Fruit fly (Drosophila melanogaster) whole organism, embryonic: ENCODE data around the gene Cp18.

Experiments
- CG10431 ChIP-seq: fragments of 200-800 bp; sonication (Bioruptor generic); optimal IDR thresholded peaks from 3 replicates; lab custom pipeline; 2018; ENCODE audit warnings: missing biosample characterization, mild to moderate bottlenecking, missing genetic modification characterization
- CG10979 ChIP-seq: fragments of 200-800 bp; sonication (Bioruptor generic); optimal IDR thresholded peaks from 2 replicates; lab custom pipeline; 2018; ENCODE audit warnings: missing biosample characterization, mild to moderate bottlenecking, missing genetic modification characterization, moderate library complexity
- CG11085 ChIP-seq: fragments of 200-800 bp; sonication (Bioruptor generic); IDR thresholded peaks from 2 replicates; pipeline ENCODE4 v1.3.6; 2022; ENCODE audit warnings: missing biosample characterization, missing genetic modification characterization
- CG11398 ChIP-seq: fragments of 200-800 bp; sonication (Bioruptor generic); optimal IDR thresholded peaks from 2 replicates; lab custom pipeline; 2016; ENCODE audit warnings: missing biosample characterization, missing genetic modification characterization
- CG11456 ChIP-seq: fragments of 200-800 bp; sonication (Bioruptor generic); IDR thresholded peaks from 3 replicates; pipeline ENCODE4 v1.3.6; 2022; ENCODE audit warnings: missing biosample characterization, missing genetic modification characterization
- CG1647 ChIP-seq: fragments of 200-800 bp; sonication (Bioruptor generic); optimal IDR thresholded peaks from 3 replicates; lab custom pipeline; 2016; ENCODE audit warnings: missing biosample characterization, missing genetic modification characterization
- CG17829 ChIP-seq: fragments of 200-800 bp; optimal IDR thresholded peaks from 2 replicates; lab custom pipeline; 2019; ENCODE audit warnings: missing biosample characterization, mild to moderate bottlenecking, missing genetic modification characterization, moderate library complexity
- CG2199 ChIP-seq: fragments of 200-800 bp; sonication (Bioruptor generic); IDR thresholded peaks from 3 replicates; pipeline ENCODE4 v1.3.6; 2022; ENCODE audit warnings: missing biosample characterization, missing genetic modification characterization
- CG31441 ChIP-seq: fragments of 200-800 bp; sonication (Bioruptor generic); IDR thresholded peaks from 2 replicates; pipeline ENCODE4 v1.3.6; 2022; ENCODE audit warnings: missing biosample characterization, missing genetic modification characterization
- CG6175 ChIP-seq: fragments of 200-800 bp; sonication (Bioruptor generic); IDR thresholded peaks from 3 replicates; pipeline ENCODE4 v1.3.6; 2022; ENCODE audit warnings: missing biosample characterization, missing genetic modification characterization
- CG8359 ChIP-seq: fragments of 200-800 bp; sonication (Bioruptor generic); optimal IDR thresholded peaks from 2 replicates; lab custom pipeline; 2017; ENCODE audit warnings: missing biosample characterization, mild to moderate bottlenecking, missing genetic modification characterization, borderline replicate concordance
- Drgx ChIP-seq: fragments of 200-800 bp; sonication (Bioruptor generic); IDR thresholded peaks from 2 replicates; pipeline ENCODE4 v1.3.6; 2022; ENCODE audit warnings: missing biosample characterization, missing genetic modification characterization
- Eip74EF ChIP-seq, 2 experiments: fragments of 200-800 bp in 1 of 2; fragments of >200 bp in 1 of 2; sonication (Bioruptor generic) in 1 of 2; optimal IDR thresholded peaks; 2 replicates each; lab custom pipeline; 2017 to 2019; ENCODE audit warnings: missing biosample characterization in 2 of 2, missing genetic modification characterization in 2 of 2, mild to moderate bottlenecking in 1 of 2, moderate library complexity in 1 of 2
- Ets65A ChIP-seq: fragments of 200-800 bp; sonication (Bioruptor generic); peaks from one replicate; lab custom pipeline; 2016; ENCODE audit warnings: missing biosample characterization, missing genetic modification characterization
- GATAe ChIP-seq: fragments of 200-800 bp; sonication (Bioruptor generic); conservative IDR thresholded peaks from 2 replicates; pipeline ENCODE4 v1.3.6; 2022; ENCODE audit warnings: missing biosample characterization, missing genetic modification characterization
- Gsc ChIP-seq: fragments of 200-800 bp; sonication (Bioruptor generic); IDR thresholded peaks from 2 replicates; pipeline ENCODE4 v1.3.6; 2022; ENCODE audit warnings: missing biosample characterization, missing genetic modification characterization
- Hr39 ChIP-seq: fragments of >200 bp; optimal IDR thresholded peaks from 2 replicates; lab custom pipeline; 2017
- Jarid2 ChIP-seq: fragments of 200-800 bp; sonication (Bioruptor generic); optimal IDR thresholded peaks from 3 replicates; lab custom pipeline; 2017; ENCODE audit warnings: mild to moderate bottlenecking, missing biosample characterization, missing genetic modification reagents, missing genetic modification characterization
- Lpt ChIP-seq: fragments of >200 bp; optimal IDR thresholded peaks from 2 replicates; lab custom pipeline; 2018; ENCODE audit warnings: missing biosample characterization, missing genetic modification characterization
- Med ChIP-seq: fragments of 200-800 bp; sonication (Bioruptor generic); peaks from one replicate; lab custom pipeline; 2016; ENCODE audit warnings: missing biosample characterization, missing genetic modification characterization, mild to moderate bottlenecking, inconsistent platforms, moderate library complexity
- NFAT ChIP-seq: fragments of 200-800 bp; sonication (Bioruptor generic); IDR thresholded peaks from 2 replicates; pipeline ENCODE4 v1.3.6; 2022; ENCODE audit warnings: missing biosample characterization, missing genetic modification characterization
- Opbp ChIP-seq: fragments of 200-800 bp; sonication (Bioruptor generic); IDR thresholded peaks from 3 replicates; pipeline ENCODE4 v1.3.6; 2022; ENCODE audit warnings: missing biosample characterization, missing genetic modification characterization; ENCODE audit not compliant: partially characterized antibody
- Pdp1 ChIP-seq, 2 experiments: fragments of 200-800 bp; sonication (Bioruptor generic); optimal IDR thresholded peaks; 3 replicates each; lab custom pipeline; 2016; ENCODE audit warnings: missing biosample characterization in 2 of 2, missing genetic modification characterization in 2 of 2, mild to moderate bottlenecking in 1 of 2, moderate library complexity in 1 of 2
- Ptx1 ChIP-seq: fragments of 200-800 bp; sonication (Bioruptor generic); IDR thresholded peaks from 2 replicates; pipeline ENCODE4 v1.3.6; 2022; ENCODE audit warnings: missing biosample characterization, missing genetic modification characterization
- Rx ChIP-seq: fragments of 200-800 bp; sonication (Bioruptor generic); IDR thresholded peaks from 2 replicates; pipeline ENCODE4 v1.3.6; 2022; ENCODE audit warnings: missing biosample characterization, missing genetic modification characterization
- amos ChIP-seq: fragments of 200-800 bp; sonication (Bioruptor generic); IDR thresholded peaks from 2 replicates; pipeline ENCODE4 v1.3.6; 2022; ENCODE audit warnings: missing biosample characterization, missing genetic modification characterization; ENCODE audit not compliant: partially characterized antibody
- cg ChIP-seq: fragments of 200-800 bp; sonication (Bioruptor generic); optimal IDR thresholded peaks from 3 replicates; lab custom pipeline; 2019; ENCODE audit warnings: missing biosample characterization, mild to moderate bottlenecking, missing genetic modification characterization, moderate library complexity
- chinmo ChIP-seq: fragments of 200-800 bp; sonication (Bioruptor generic); IDR thresholded peaks from 4 replicates; pipeline ENCODE4 v1.3.6; 2022; ENCODE audit warnings: missing biosample characterization, missing genetic modification characterization; ENCODE audit not compliant: partially characterized antibody
- chm ChIP-seq: fragments of 200-800 bp; sonication (Bioruptor generic); IDR thresholded peaks from 2 replicates; pipeline ENCODE4 v1.3.6; 2022; ENCODE audit warnings: missing biosample characterization, missing genetic modification characterization
- ci ChIP-seq: fragments of 200-800 bp; sonication (Bioruptor generic); IDR thresholded peaks from 3 replicates; pipeline ENCODE4 v1.3.6; 2022; ENCODE audit warnings: missing biosample characterization, missing genetic modification characterization
- cwo ChIP-seq: fragments of 200-800 bp; sonication (Bioruptor generic); optimal IDR thresholded peaks from 3 replicates; lab custom pipeline; 2017; ENCODE audit warnings: missing biosample characterization, missing genetic modification characterization, mild to moderate bottlenecking, moderate library complexity, missing genetic modification reagents
- dimm ChIP-seq: fragments of 200-800 bp; sonication (Bioruptor generic); IDR thresholded peaks from 2 replicates; pipeline ENCODE4 v1.3.6; 2022; ENCODE audit warnings: missing biosample characterization, missing genetic modification characterization
- emc ChIP-seq: fragments of 200-800 bp; sonication (Bioruptor generic); optimal IDR thresholded peaks from 2 replicates; lab custom pipeline; 2016; ENCODE audit warnings: missing biosample characterization, missing genetic modification characterization
- eve ChIP-seq, 2 experiments: fragments of >200 bp; optimal IDR thresholded peaks; 2 replicates each; lab custom pipeline; 2017; ENCODE audit warnings: missing biosample characterization in 2 of 2, missing genetic modification characterization in 2 of 2
- fru ChIP-seq: fragments of >200 bp; optimal IDR thresholded peaks from 2 replicates; lab custom pipeline; 2017
- knrl ChIP-seq: fragments of 200-800 bp; sonication (Bioruptor generic); IDR thresholded peaks from 3 replicates; pipeline ENCODE4 v1.3.6; 2022; ENCODE audit warnings: missing biosample characterization, missing genetic modification characterization; ENCODE audit not compliant: partially characterized antibody
- lov ChIP-seq, 2 experiments: fragments of 200-800 bp in 1 of 2; fragments of >200 bp in 1 of 2; sonication (Bioruptor generic) in 1 of 2; IDR thresholded peaks in 1 of 2; optimal IDR thresholded peaks in 1 of 2; 2 replicates in 1 of 2; 3 replicates in 1 of 2; pipeline versions ENCODE4 v1.3.6 to Lab custom; 2017 to 2022; ENCODE audit warnings: missing biosample characterization in 1 of 2, missing genetic modification characterization in 1 of 2
- nom ChIP-seq: fragments of 200-800 bp; sonication (Bioruptor generic); optimal IDR thresholded peaks from 2 replicates; lab custom pipeline; 2017; ENCODE audit warnings: missing biosample characterization, missing genetic modification characterization, mild to moderate bottlenecking, moderate library complexity, missing genetic modification reagents
- pan ChIP-seq, 4 experiments: fragments of >200 bp in 3 of 4; fragments of 200-800 bp in 1 of 4; sonication (Bioruptor generic) in 1 of 4; optimal IDR thresholded peaks in 3 of 4; IDR thresholded peaks in 1 of 4; 2 replicates each; pipeline versions ENCODE4 v1.3.6 to Lab custom; 2017 to 2022; ENCODE audit warnings: missing biosample characterization in 2 of 4, missing genetic modification characterization in 2 of 4, mixed read lengths in 1 of 4
- run ChIP-seq: fragments of 200-800 bp; sonication (Bioruptor generic); optimal IDR thresholded peaks from 3 replicates; lab custom pipeline; 2018; ENCODE audit warnings: missing biosample characterization, mild to moderate bottlenecking, missing genetic modification characterization
- sd ChIP-seq: fragments of 200-800 bp; sonication (Bioruptor generic); optimal IDR thresholded peaks from 3 replicates; lab custom pipeline; 2018; ENCODE audit warnings: missing biosample characterization, mild to moderate bottlenecking, missing genetic modification characterization, moderate library complexity
- zen ChIP-seq: fragments of 200-800 bp; sonication (Bioruptor generic); optimal IDR thresholded peaks from 3 replicates; lab custom pipeline; 2018; ENCODE audit warnings: missing biosample characterization, mild to moderate bottlenecking, missing genetic modification characterization, moderate library complexity
- zfh1 ChIP-seq: fragments of 200-800 bp; sonication (Bioruptor generic); IDR thresholded peaks from 3 replicates; pipeline ENCODE4 v1.3.6; 2022; ENCODE audit warnings: missing biosample characterization, missing genetic modification characterization
- zfh2 ChIP-seq: fragments of 200-800 bp; sonication (Bioruptor generic); optimal IDR thresholded peaks from 2 replicates; lab custom pipeline; 2016; ENCODE audit warnings: missing biosample characterization, missing genetic modification characterization

The Cp18 gene

DNA sequence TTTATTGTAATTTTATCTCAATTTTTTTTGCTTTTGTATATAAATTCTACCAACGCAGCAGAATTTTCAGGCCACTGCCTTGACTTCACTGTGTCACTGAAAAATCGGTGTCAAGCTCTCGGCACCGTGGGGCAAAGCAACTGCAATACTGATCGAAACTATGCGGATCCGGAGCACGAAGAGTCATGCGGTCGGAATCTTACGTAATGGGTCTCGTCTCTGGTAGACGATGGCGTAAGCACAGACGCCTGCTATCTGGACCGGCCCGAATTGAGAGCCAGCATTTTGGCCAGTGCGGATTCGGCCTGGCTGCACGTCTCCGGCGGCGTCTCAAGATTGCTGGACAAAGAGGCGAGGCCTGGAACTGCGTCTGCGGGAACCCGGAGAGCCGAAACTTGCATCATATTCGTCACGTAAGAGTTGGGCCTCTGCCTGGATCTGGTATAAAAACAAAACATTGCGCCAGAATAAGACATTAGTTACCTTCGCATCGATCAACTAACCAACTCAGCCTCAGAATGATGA is at the start of gene Cp18:
Cp18 (plus strand) TSS at position 475 of the 525 bp plus-strand sequence.
- TF ChIP-seq Med (GFP tag; lab: Kevin White, UChicago) (peak; percentile 53), ci (GFP tag; lab: Robert Waterston, UW) (peak; percentile 43; the same call in 1 of the 3 replicates), cg (GFP tag; lab: Kevin White, UChicago) (no peak), Pdp1 (GFP tag; optimal IDR thresholded peaks at IDR 0.05; lab: Kevin White, UChicago) (peak in 1 of 2 experiments; percentile 67)

DNA sequence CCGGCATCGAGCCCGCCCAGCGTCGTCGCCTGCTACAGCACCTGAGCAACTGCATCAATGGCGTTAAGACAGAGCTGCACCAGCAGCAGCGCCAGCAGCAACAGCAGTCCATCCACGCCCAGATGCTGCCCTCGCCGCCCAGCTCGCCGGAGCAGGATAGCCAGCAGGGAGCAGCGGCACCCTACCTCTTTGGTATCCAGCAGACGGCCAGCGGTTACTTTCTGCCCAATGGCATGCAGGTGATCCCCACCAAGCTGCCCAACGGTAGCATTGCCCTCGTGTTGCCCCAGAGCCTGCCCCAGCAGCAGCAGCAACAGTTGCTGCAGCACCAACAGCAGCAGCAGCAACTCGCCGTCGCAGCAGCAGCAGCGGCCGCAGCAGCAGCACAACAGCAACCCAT is 48.8 kb upstream of the Cp18 start:
- no peak for TF ChIP-seq knrl (GFP tag; lab: Robert Waterston, UW)
- no peak for TF ChIP-seq dimm (GFP tag; lab: Robert Waterston, UW)
- no peak for TF ChIP-seq Rx (GFP tag; lab: Robert Waterston, UW)
- TF ChIP-seq CG11085 (GFP tag; lab: Robert Waterston, UW), result no peak
- TF ChIP-seq Ets65A (GFP tag; lab: Kevin White, UChicago), result peak; percentile 77
- TF ChIP-seq Jarid2 (GFP tag; lab: Kevin White, UChicago), result no peak
- TF ChIP-seq CG2199 (GFP tag; lab: Robert Waterston, UW), result no peak
- no peak for TF ChIP-seq CG17829 (tag; lab: Kevin White, UChicago)
- no peak for TF ChIP-seq eve (GFP tag; optimal IDR thresholded peaks at IDR 0.05; lab: Kevin White, UChicago)
- no peak for TF ChIP-seq Eip74EF (GFP tag; optimal IDR thresholded peaks at IDR 0.05; lab: Kevin White, UChicago)
- no peak for TF ChIP-seq Gsc
- peak; percentile 32 for TF ChIP-seq Med (GFP tag; lab: Kevin White, UChicago)
- TF ChIP-seq amos (GFP tag; lab: Robert Waterston, UW), result no peak
- no peak for TF ChIP-seq run
- no peak for TF ChIP-seq CG8359
- TF ChIP-seq Opbp (GFP tag; lab: Robert Waterston, UW), result no peak
- TF ChIP-seq CG1647 (GFP tag; lab: Kevin White, UChicago), result no peak
- no peak for TF ChIP-seq CG10979
- TF ChIP-seq zfh1 (GFP tag; lab: Robert Waterston, UW), result no peak
- no peak for TF ChIP-seq Ptx1 (GFP tag; lab: Robert Waterston, UW)
- 0 out of 3 replicates have a peak, but pooled peaks have one; percentile 38 for TF ChIP-seq CG11456 (GFP tag; lab: Robert Waterston, UW)
- no peak for TF ChIP-seq emc (GFP tag; lab: Kevin White, UChicago)
- 0 out of 2 replicates have a peak, but pooled peaks have one; percentile 8 for TF ChIP-seq NFAT (GFP tag; lab: Robert Waterston, UW)
- TF ChIP-seq CG31441 (GFP tag; lab: Robert Waterston, UW), result no peak
- TF ChIP-seq fru, result no peak
- no peak for TF ChIP-seq lov (optimal IDR thresholded peaks at IDR 0.05; lab: Kevin White, UChicago)
- 0 out of 3 replicates have a peak, but pooled peaks have one; percentile 10 for TF ChIP-seq lov (GFP tag; IDR thresholded peaks at IDR 0.05; lab: Robert Waterston, UW)
- TF ChIP-seq CG11398 (GFP tag; lab: Kevin White, UChicago), result no peak

DNA sequence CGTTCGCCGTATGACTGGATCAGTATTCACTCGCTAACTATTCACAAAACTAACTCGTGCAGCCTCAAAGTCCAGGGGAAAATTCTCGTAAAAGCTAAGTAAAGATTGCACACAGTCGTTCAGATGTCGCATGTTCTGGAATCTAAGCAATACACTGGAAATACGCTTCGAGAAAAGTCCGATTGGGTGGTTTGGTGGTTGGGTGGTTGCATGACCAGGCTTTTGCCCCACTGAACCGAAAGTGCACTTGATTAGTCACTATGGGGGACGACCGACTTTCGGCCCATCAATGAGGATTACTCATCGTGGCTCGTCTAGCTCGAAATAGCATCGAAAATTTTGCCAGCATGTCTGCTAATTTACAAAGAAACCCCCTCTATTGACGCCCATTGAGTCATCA is 46.2 kb upstream of the Cp18 start:
- TF ChIP-seq Hr39 (lab: Kevin White, UChicago), result no peak
- TF ChIP-seq chinmo (GFP tag; lab: Robert Waterston, UW), result 0 out of 4 replicates have a peak, but pooled peaks have one; percentile 35
- peak; percentile 54 for TF ChIP-seq Med (GFP tag; lab: Kevin White, UChicago)
- TF ChIP-seq, all 482 proteins: peak for 2

DNA sequence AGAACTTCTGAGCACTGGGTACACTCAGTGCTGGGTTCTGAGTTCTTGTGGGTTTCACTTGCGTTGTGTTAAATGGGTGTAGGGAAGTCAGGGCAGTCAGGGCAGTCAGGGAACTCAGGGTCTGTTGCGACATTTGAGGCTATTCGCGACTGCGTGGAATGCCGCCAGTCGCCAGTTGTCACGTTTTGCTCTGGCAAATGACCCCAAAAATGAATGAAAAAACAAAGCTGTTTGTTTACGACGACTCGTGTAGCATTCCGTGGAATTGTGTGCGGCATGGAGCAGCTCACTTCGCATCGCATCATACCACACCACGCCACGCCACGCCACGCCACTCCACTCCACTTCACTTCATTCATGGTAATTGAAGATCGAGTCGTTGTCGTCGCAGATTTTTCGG is 45.3 kb upstream of the Cp18 start:
- TF ChIP-seq chm (GFP tag; lab: Robert Waterston, UW) (no peak), nom (GFP tag; lab: Kevin White, UChicago) (peak; percentile 2), GATAe (GFP tag; lab: Robert Waterston, UW) (no peak), zen (tag; lab: Kevin White, UChicago) (no peak), CG10431 (GFP tag; lab: Kevin White, UChicago) (no peak), pan (optimal IDR thresholded peaks at IDR 0.05; lab: Kevin White, UChicago) (no peak), pan (GFP tag; optimal IDR thresholded peaks at IDR 0.05 in 1 of 2, IDR thresholded peaks at IDR 0.05 in 1 of 2) (no peak), Lpt (GFP tag; lab: Kevin White, UChicago) (no peak), Med (GFP tag; lab: Kevin White, UChicago) (peak; percentile 9), NFAT (GFP tag; lab: Robert Waterston, UW) (0 out of 2 replicates have a peak, but pooled peaks have one; percentile 27), sd (peak; percentile 71), Drgx (GFP tag; lab: Robert Waterston, UW) (no peak), CG6175 (GFP tag; lab: Robert Waterston, UW) (peak; percentile 39; the same call in 1 of the 3 replicates), zfh2 (GFP tag; lab: Kevin White, UChicago) (no peak), cwo (GFP tag; lab: Kevin White, UChicago) (peak; percentile 49), chinmo (GFP tag; lab: Robert Waterston, UW) (0 out of 4 replicates have a peak, but pooled peaks have one; percentile 8)
